Worm (Caenorhabditis elegans) whole organism, young adult: ENCODE measurements around the gene H41C03.2.

Source experiments
- B0035.1 ChIP-seq: sonication (generic microtip); optimal IDR thresholded peaks from 2 replicates; lab custom pipeline; 2016; ENCODE audit warnings: missing genetic modification characterization, mild to moderate bottlenecking, missing compliant biosample characterization, missing genotype, missing genetic modification reagents
- F33H1.4 ChIP-seq: fragments of 200-800 bp; sonication (Bioruptor generic); IDR thresholded peaks from 2 replicates; pipeline ENCODE4 v1.3.6; 2022; ENCODE audit warnings: missing genetic modification reagents, missing genetic modification characterization, missing compliant biosample characterization
- F37B4.10 ChIP-seq: fragments of 200-800 bp; sonication (Bioruptor generic); IDR thresholded peaks from 2 replicates; pipeline ENCODE4 v1.3.6; 2022; ENCODE audit warnings: missing genetic modification characterization, missing compliant biosample characterization
- F57C9.4 ChIP-seq: sonication (generic microtip); optimal IDR thresholded peaks from 2 replicates; lab custom pipeline; 2017; ENCODE audit warnings: mild to moderate bottlenecking, missing genetic modification characterization, missing compliant biosample characterization
- K12H6.12 ChIP-seq: fragments of 200-800 bp; sonication (Bioruptor generic); optimal IDR thresholded peaks from 2 replicates; lab custom pipeline; 2018; ENCODE audit warnings: mild to moderate bottlenecking, missing genetic modification characterization, missing compliant biosample characterization
- Y53F4B.3 ChIP-seq: fragments of 200-800 bp; sonication (Bioruptor generic); IDR thresholded peaks from 2 replicates; pipeline ENCODE4 v1.3.6; 2022; ENCODE audit warnings: missing genetic modification reagents, missing genetic modification characterization, missing compliant biosample characterization
- Y56A3A.18 ChIP-seq: fragments of 200-800 bp; sonication (Bioruptor generic); IDR thresholded peaks from 2 replicates; pipeline ENCODE4 v1.3.6; 2022; ENCODE audit warnings: missing genetic modification reagents, missing genetic modification characterization, missing compliant biosample characterization
- Y67H2A.10 ChIP-seq: fragments of 200-800 bp; sonication (Bioruptor generic); conservative IDR thresholded peaks from 2 replicates; pipeline ENCODE4 v1.3.6; 2022; ENCODE audit warnings: missing genetic modification reagents, missing genetic modification characterization, missing compliant biosample characterization
- ama-1 ChIP-seq, 3 experiments: fragments of 150-350 bp in 1 of 3; sonication (generic microtip) in 2 of 3; optimal IDR thresholded peaks; 2 replicates each; lab custom pipeline; 2014 to 2018; ENCODE audit warnings: missing biosample characterization in 2 of 3, missing genetic modification characterization in 2 of 3, missing genetic modification reagents in 2 of 3
- aptf-2 ChIP-seq: fragments of 200-800 bp; sonication (Bioruptor generic); conservative IDR thresholded peaks from 2 replicates; pipeline ENCODE4 v1.3.6; 2022; ENCODE audit warnings: missing genetic modification reagents, missing genetic modification characterization, missing compliant biosample characterization
- ceh-27 ChIP-seq: fragments of 200-800 bp; sonication (Bioruptor generic); optimal IDR thresholded peaks from 2 replicates; lab custom pipeline; 2018; ENCODE audit warnings: mild to moderate bottlenecking, missing genetic modification characterization, moderate library complexity, missing compliant biosample characterization
- ceh-40 ChIP-seq: fragments of 200-800 bp; sonication (Bioruptor generic); IDR thresholded peaks from 2 replicates; pipeline ENCODE4 v1.3.6; 2022; ENCODE audit warnings: missing genetic modification characterization, missing compliant biosample characterization
- ceh-91 ChIP-seq: fragments of 200-800 bp; sonication (Bioruptor generic); IDR thresholded peaks from 2 replicates; pipeline ENCODE4 v1.3.6; 2022; ENCODE audit warnings: missing genetic modification reagents, missing genetic modification characterization, missing compliant biosample characterization
- die-1 ChIP-seq: sonication (generic microtip); optimal IDR thresholded peaks from 2 replicates; lab custom pipeline; 2016; ENCODE audit warnings: missing genotype, mild to moderate bottlenecking, missing genetic modification characterization, missing compliant biosample characterization
- dpl-1 ChIP-seq: fragments of 150-350 bp; optimal IDR thresholded peaks from 2 replicates; lab custom pipeline; 2014; ENCODE audit warnings: missing biosample characterization, missing genetic modification reagents, missing genetic modification characterization
- efl-1 ChIP-seq: fragments of 150-350 bp; optimal IDR thresholded peaks from 2 replicates; lab custom pipeline; 2014; ENCODE audit warnings: missing biosample characterization, missing genetic modification reagents, missing genetic modification characterization
- egl-18 ChIP-seq: fragments of 200-800 bp; sonication (Bioruptor generic); IDR thresholded peaks from 2 replicates; pipeline ENCODE4 v1.3.6; 2022; ENCODE audit warnings: missing genetic modification reagents, missing genetic modification characterization, missing compliant biosample characterization
- egl-44 ChIP-seq: fragments of 200-800 bp; sonication (Bioruptor generic); IDR thresholded peaks from 2 replicates; pipeline ENCODE4 v1.3.6; 2022; ENCODE audit warnings: missing genetic modification reagents, missing genetic modification characterization, missing compliant biosample characterization
- egrh-3 ChIP-seq: fragments of 200-800 bp; sonication (Bioruptor generic); IDR thresholded peaks from 2 replicates; pipeline ENCODE4 v1.3.6; 2022; ENCODE audit warnings: missing genetic modification reagents, missing genetic modification characterization, missing compliant biosample characterization
- gei-17 ChIP-seq: fragments of 200-800 bp; sonication (Bioruptor generic); optimal IDR thresholded peaks from 2 replicates; lab custom pipeline; 2018; ENCODE audit warnings: mild to moderate bottlenecking, missing genetic modification characterization, missing compliant biosample characterization
- hlh-12 ChIP-seq: sonication (generic microtip); optimal IDR thresholded peaks from 2 replicates; lab custom pipeline; 2016; ENCODE audit warnings: missing genetic modification characterization, missing compliant biosample characterization
- hmg-1.2 ChIP-seq: fragments of 200-800 bp; sonication (Bioruptor generic); IDR thresholded peaks from 2 replicates; pipeline ENCODE4 v1.3.6; 2022; ENCODE audit warnings: missing genetic modification reagents, missing genetic modification characterization, missing compliant biosample characterization
- hmg-20 ChIP-seq: fragments of 200-800 bp; sonication (Bioruptor generic); IDR thresholded peaks from 2 replicates; pipeline ENCODE4 v1.3.6; 2022; ENCODE audit warnings: missing genetic modification reagents, missing genetic modification characterization, missing compliant biosample characterization
- hsf-1 ChIP-seq: fragments of 200-800 bp; sonication (Bioruptor generic); IDR thresholded peaks from 2 replicates; pipeline ENCODE4 v1.3.6; 2022; ENCODE audit warnings: missing genetic modification reagents, missing genetic modification characterization, missing compliant biosample characterization
- lin-35 ChIP-seq, 3 experiments: fragments of 150-350 bp in 2 of 3; sonication (generic microtip) in 1 of 3; optimal IDR thresholded peaks; 2 replicates each; lab custom pipeline; 2014 to 2018; ENCODE audit warnings: missing biosample characterization in 3 of 3, missing genetic modification characterization in 3 of 3, missing genetic modification reagents in 3 of 3
- lin-40 ChIP-seq: sonication (generic microtip); optimal IDR thresholded peaks from 2 replicates; lab custom pipeline; 2016; ENCODE audit warnings: missing genetic modification characterization, mild to moderate bottlenecking, missing compliant biosample characterization, missing genotype, missing genetic modification reagents
- lsy-27 ChIP-seq: sonication (generic microtip); optimal IDR thresholded peaks from 2 replicates; lab custom pipeline; 2017; ENCODE audit warnings: missing genetic modification characterization, mild to moderate bottlenecking, missing compliant biosample characterization, antibody characterized with exemption, missing genotype, borderline replicate concordance; ENCODE audit not compliant: insufficient read depth
- madf-10 ChIP-seq: sonication (generic microtip); optimal IDR thresholded peaks from 2 replicates; lab custom pipeline; 2016; ENCODE audit warnings: mild to moderate bottlenecking, missing genetic modification characterization, missing compliant biosample characterization
- madf-6 ChIP-seq: fragments of 200-800 bp; sonication (Bioruptor generic); IDR thresholded peaks from 2 replicates; pipeline ENCODE4 v1.3.6; 2022; ENCODE audit warnings: missing genetic modification reagents, missing genetic modification characterization, missing compliant biosample characterization
- madf-8 ChIP-seq: fragments of 200-800 bp; sonication (Bioruptor generic); conservative IDR thresholded peaks from 2 replicates; pipeline ENCODE4 v1.3.6; 2022; ENCODE audit warnings: missing genetic modification reagents, missing genetic modification characterization, missing compliant biosample characterization
- mcd-1 ChIP-seq: fragments of 200-800 bp; sonication (Bioruptor generic); IDR thresholded peaks from 2 replicates; pipeline ENCODE4 v1.3.6; 2022; ENCODE audit warnings: missing genetic modification reagents, missing genetic modification characterization, missing compliant biosample characterization
- mel-28 ChIP-seq: sonication (generic microtip); optimal IDR thresholded peaks from 2 replicates; lab custom pipeline; 2016; ENCODE audit warnings: borderline replicate concordance, mild to moderate bottlenecking, missing genetic modification characterization, missing compliant biosample characterization
- mxl-1 ChIP-seq: sonication (generic microtip); optimal IDR thresholded peaks from 2 replicates; lab custom pipeline; 2016; ENCODE audit warnings: missing genetic modification characterization, missing compliant biosample characterization
- nfya-2 ChIP-seq: fragments of 200-800 bp; sonication (Bioruptor generic); IDR thresholded peaks from 2 replicates; pipeline ENCODE4 v1.3.6; 2022; ENCODE audit warnings: missing genetic modification reagents, missing genetic modification characterization, missing compliant biosample characterization
- nfyb-1 ChIP-seq: fragments of 200-800 bp; sonication (Bioruptor generic); IDR thresholded peaks from 2 replicates; pipeline ENCODE4 v1.3.6; 2022; ENCODE audit warnings: missing genetic modification reagents, missing genetic modification characterization, missing compliant biosample characterization
- nhr-80 ChIP-seq: sonication (generic microtip); optimal IDR thresholded peaks from 2 replicates; lab custom pipeline; 2016; ENCODE audit warnings: missing genetic modification characterization, missing compliant biosample characterization
- pbrm-1 ChIP-seq: fragments of 200-800 bp; sonication (Bioruptor generic); IDR thresholded peaks from 2 replicates; pipeline ENCODE4 v1.3.6; 2022; ENCODE audit warnings: missing genetic modification reagents, missing genetic modification characterization, missing compliant biosample characterization
- pha-4 ChIP-seq: fragments of 150-350 bp; sonication (generic microtip); optimal IDR thresholded peaks from 2 replicates; lab custom pipeline; 2014; ENCODE audit warnings: missing biosample characterization, missing genetic modification reagents, missing genetic modification characterization
- repo-1 ChIP-seq: sonication (generic microtip); optimal IDR thresholded peaks from 2 replicates; lab custom pipeline; 2017; ENCODE audit warnings: mild to moderate bottlenecking, missing genetic modification characterization, missing compliant biosample characterization
- sdz-38 ChIP-seq: sonication (generic microtip); optimal IDR thresholded peaks from 2 replicates; lab custom pipeline; 2016; ENCODE audit warnings: missing genotype, missing genetic modification characterization, missing compliant biosample characterization
- somi-1 ChIP-seq: fragments of 200-800 bp; sonication (Bioruptor generic); optimal IDR thresholded peaks from 2 replicates; lab custom pipeline; 2018; ENCODE audit warnings: mild to moderate bottlenecking, missing genetic modification characterization, missing compliant biosample characterization
- tbp1 ChIP-seq: fragments of 200-800 bp; sonication (Bioruptor generic); optimal IDR thresholded peaks from 2 replicates; lab custom pipeline; 2018; ENCODE audit warnings: mild to moderate bottlenecking, missing genetic modification characterization, missing compliant biosample characterization
- tbx-9 ChIP-seq: sonication (generic microtip); optimal IDR thresholded peaks from 2 replicates; lab custom pipeline; 2016; ENCODE audit warnings: borderline replicate concordance, missing genetic modification characterization, inconsistent platforms, missing compliant biosample characterization
- tlf-1 ChIP-seq: fragments of 200-800 bp; sonication (Bioruptor generic); optimal IDR thresholded peaks from 2 replicates; lab custom pipeline; 2018; ENCODE audit warnings: mild to moderate bottlenecking, missing genetic modification characterization, missing compliant biosample characterization
- unc-62 ChIP-seq: fragments of 150-350 bp; optimal IDR thresholded peaks from 2 replicates; lab custom pipeline; 2014; ENCODE audit warnings: missing biosample characterization, missing genetic modification reagents, missing genetic modification characterization
- zfh-2 ChIP-seq: fragments of 200-800 bp; sonication (Bioruptor generic); conservative IDR thresholded peaks from 2 replicates; pipeline ENCODE4 v1.3.6; 2022; ENCODE audit warnings: missing genetic modification reagents, missing genetic modification characterization, missing compliant biosample characterization
- ztf-22 ChIP-seq: fragments of 200-800 bp; sonication (Bioruptor generic); optimal IDR thresholded peaks from 2 replicates; lab custom pipeline; 2018; ENCODE audit warnings: mild to moderate bottlenecking, missing genetic modification characterization, moderate library complexity, missing compliant biosample characterization
- ztf-25 ChIP-seq: fragments of 200-800 bp; sonication (Bioruptor generic); IDR thresholded peaks from 2 replicates; pipeline ENCODE4 v1.3.6; 2022; ENCODE audit warnings: missing genetic modification reagents, missing genetic modification characterization, missing compliant biosample characterization
- ztf-26 ChIP-seq: sonication (generic microtip); optimal IDR thresholded peaks from 2 replicates; lab custom pipeline; 2017; ENCODE audit warnings: missing genetic modification characterization, missing compliant biosample characterization
- ztf-28 ChIP-seq: fragments of 200-800 bp; sonication (Bioruptor generic); IDR thresholded peaks from 2 replicates; pipeline ENCODE4 v1.3.6; 2022; ENCODE audit warnings: missing genetic modification reagents, missing genetic modification characterization, missing compliant biosample characterization

Gene H41C03.2

DNA sequence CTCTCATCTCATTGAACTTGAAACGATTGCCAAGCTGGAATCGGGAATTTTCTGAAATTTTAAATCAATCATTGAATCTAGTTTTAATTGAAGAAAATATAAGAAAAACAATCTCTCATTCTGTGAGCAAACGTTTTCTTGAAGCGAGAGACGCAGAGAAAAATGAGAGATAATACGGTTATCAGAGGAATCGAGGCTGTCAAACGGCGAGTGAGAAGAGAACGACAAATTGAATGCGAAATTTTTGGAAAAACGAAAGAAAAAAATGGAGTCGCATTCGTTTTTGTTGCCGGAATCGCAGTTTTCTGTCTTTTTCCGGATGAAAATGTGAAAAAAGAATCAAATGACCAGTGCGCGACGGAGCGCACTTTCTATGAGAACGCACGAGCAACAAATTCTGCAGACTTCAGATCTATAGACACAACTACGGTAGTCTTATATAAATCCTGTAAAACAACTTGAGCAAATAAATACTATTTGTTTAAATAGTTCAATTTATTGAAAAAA, 21.7 kb upstream of the H41C03.2 start, which contains the start of gene tex-2:
TSS of gene tex-2 (minus strand) at position 51 of the 507 bp plus-strand sequence.
- TF ChIP-seq hmg-1.2 (GFP tag; lab: Robert Waterston, UW): peak; percentile 70; the same call in 1 of the 2 replicates
- TF ChIP-seq F57C9.4 (tag; lab: Kevin White, UChicago): no peak
- no peak for TF ChIP-seq ztf-26 (tag; lab: Kevin White, UChicago)
- TF ChIP-seq ztf-22 (GFP tag; lab: Kevin White, UChicago): no peak
- TF ChIP-seq unc-62 (GFP tag; lab: Kevin White, UChicago): no peak
- no peak for TF ChIP-seq mel-28
- no peak for TF ChIP-seq aptf-2
- no peak for TF ChIP-seq Y53F4B.3 (GFP tag; lab: Robert Waterston, UW)
- no peak for TF ChIP-seq ceh-91 (GFP tag; lab: Robert Waterston, UW)
- no peak for TF ChIP-seq dpl-1 (GFP tag; lab: Kevin White, UChicago)
- no peak for TF ChIP-seq egl-18 (GFP tag; lab: Robert Waterston, UW)
- TF ChIP-seq nhr-80 (tag; lab: Kevin White, UChicago): peak; percentile 84
- TF ChIP-seq ama-1 (optimal IDR thresholded peaks at IDR 0.05; lab: Kevin White, UChicago): no peak
- TF ChIP-seq ama-1 (GFP tag; optimal IDR thresholded peaks at IDR 0.05; lab: Kevin White, UChicago): no peak
- no peak for TF ChIP-seq B0035.1 (tag; lab: Kevin White, UChicago)
- TF ChIP-seq ceh-27 (GFP tag; lab: Kevin White, UChicago): no peak
- no peak for TF ChIP-seq efl-1 (GFP tag; lab: Kevin White, UChicago)
- TF ChIP-seq hsf-1 (GFP tag; lab: Robert Waterston, UW): no peak
- TF ChIP-seq lsy-27 (tag; lab: Kevin White, UChicago): peak; percentile 14
- no peak for TF ChIP-seq F33H1.4
- peak; percentile 47; the same call in 1 of the 2 replicates for TF ChIP-seq pbrm-1 (GFP tag; lab: Robert Waterston, UW)
- TF ChIP-seq madf-6: no peak
- no peak for TF ChIP-seq hmg-20
- no peak for TF ChIP-seq ztf-25 (GFP tag; lab: Robert Waterston, UW)
- no peak for TF ChIP-seq gei-17 (GFP tag; lab: Kevin White, UChicago)
- TF ChIP-seq Y67H2A.10 (GFP tag; lab: Robert Waterston, UW): no peak
- TF ChIP-seq sdz-38 (tag; lab: Kevin White, UChicago): no peak
- TF ChIP-seq repo-1 (tag; lab: Kevin White, UChicago): no peak
- TF ChIP-seq zfh-2 (GFP tag; lab: Robert Waterston, UW): peak; percentile 33; the same call in 1 of the 2 replicates
- peak; percentile 85 for TF ChIP-seq mcd-1
- TF ChIP-seq hlh-12: no peak
- TF ChIP-seq tbp1 (GFP tag; lab: Kevin White, UChicago): peak; percentile 11
- no peak for TF ChIP-seq ztf-28 (GFP tag; lab: Robert Waterston, UW)
- TF ChIP-seq lin-35 (GFP tag; optimal IDR thresholded peaks at IDR 0.05; lab: Kevin White, UChicago): no peak
- TF ChIP-seq F37B4.10 (GFP tag; lab: Robert Waterston, UW): no peak
- no peak for TF ChIP-seq madf-10 (tag; lab: Kevin White, UChicago)
- TF ChIP-seq tbx-9 (tag; lab: Kevin White, UChicago): no peak
- TF ChIP-seq somi-1: no peak
- no peak for TF ChIP-seq die-1 (tag; lab: Kevin White, UChicago)
- no peak for TF ChIP-seq tlf-1 (GFP tag; lab: Kevin White, UChicago)
- no peak for TF ChIP-seq ceh-40 (GFP tag; lab: Robert Waterston, UW)
- no peak for TF ChIP-seq nfya-2 (GFP tag; lab: Robert Waterston, UW)
- no peak for TF ChIP-seq lin-40
- no peak for TF ChIP-seq egl-44 (GFP tag; lab: Robert Waterston, UW)
- no peak for TF ChIP-seq Y56A3A.18
- no peak for TF ChIP-seq egrh-3 (GFP tag; lab: Robert Waterston, UW)
- no peak for TF ChIP-seq nfyb-1
- no peak for TF ChIP-seq madf-8 (GFP tag; lab: Robert Waterston, UW)
- TF ChIP-seq pha-4 (tag; lab: Kevin White, UChicago): no peak
- TF ChIP-seq mxl-1 (tag; lab: Kevin White, UChicago): no peak
- no peak for TF ChIP-seq K12H6.12
